Worm (Caenorhabditis elegans): ENCODE measurements around the gene F19B10.4.

ce11 chrII:3640197-3640596 lies 19.7 kb upstream of the F19B10.4 start, which contains the start of gene M151.10:
- TF ChIP-seq nhr-237 (tag; optimal IDR thresholded peaks at IDR 0.05): no peak
- no peak for TF ChIP-seq unc-120 (tag; optimal IDR thresholded peaks at IDR 0.05; ENCODE audit: poor library complexity, severe bottlenecking)

Measured in whole organism, mixed stage, embryonic.